Worm (Caenorhabditis elegans): Measurements from ENCODE around the gene got-2.2.
A peak's percentile ranks its signal among the peaks of the same experiment; 100 is the strongest.

Gene got-2.2

DNA sequence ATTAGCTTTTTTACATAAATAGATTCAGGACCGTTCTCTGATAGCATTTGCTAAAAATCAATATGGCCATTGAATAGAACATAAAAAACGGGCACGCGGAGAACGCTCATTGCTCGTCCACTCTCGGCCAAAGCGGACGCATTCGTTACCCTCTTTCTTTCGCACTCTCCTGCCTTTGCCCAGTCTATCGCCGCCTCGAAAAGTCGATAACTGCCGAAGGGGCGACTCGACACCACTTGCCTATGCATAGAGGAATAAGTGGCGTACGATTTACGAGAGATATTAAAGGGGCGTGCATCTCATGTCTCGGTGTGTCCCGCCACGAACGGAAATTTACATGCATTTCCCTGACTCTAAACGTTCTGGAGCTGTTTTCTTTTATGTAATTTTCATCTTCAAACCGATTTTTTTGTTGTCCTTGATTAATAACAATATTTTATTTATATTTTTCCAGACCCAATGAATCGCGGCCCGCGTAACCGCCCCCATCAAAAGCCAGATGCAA is 22.5 kb downstream of the got-2.2 start, which contains the start of gene W05H9.4 (continued):
- no peak for TF ChIP-seq ztf-4 (tag; optimal IDR thresholded peaks at IDR 0.05)
- TF ChIP-seq dmd-4 (tag; optimal IDR thresholded peaks at IDR 0.05) = no peak
- TF ChIP-seq Y55F3AM.14 (GFP tag; optimal IDR thresholded peaks at IDR 0.05) = no peak
- TF ChIP-seq nhr-25 (tag; optimal IDR thresholded peaks at IDR 0.05) = no peak
- TF ChIP-seq C34F6.9 (tag; optimal IDR thresholded peaks at IDR 0.05) = peak; percentile 59
- TF ChIP-seq lsy-2 (tag; optimal IDR thresholded peaks at IDR 0.05) = peak in 1 of 2 experiments; percentile 55
- TF ChIP-seq ZK546.5 (tag; optimal IDR thresholded peaks at IDR 0.05) = no peak
- no peak for TF ChIP-seq egl-27 (tag; optimal IDR thresholded peaks at IDR 0.05)
- TF ChIP-seq ztf-11 (tag; optimal IDR thresholded peaks at IDR 0.05) = no peak

DNA sequence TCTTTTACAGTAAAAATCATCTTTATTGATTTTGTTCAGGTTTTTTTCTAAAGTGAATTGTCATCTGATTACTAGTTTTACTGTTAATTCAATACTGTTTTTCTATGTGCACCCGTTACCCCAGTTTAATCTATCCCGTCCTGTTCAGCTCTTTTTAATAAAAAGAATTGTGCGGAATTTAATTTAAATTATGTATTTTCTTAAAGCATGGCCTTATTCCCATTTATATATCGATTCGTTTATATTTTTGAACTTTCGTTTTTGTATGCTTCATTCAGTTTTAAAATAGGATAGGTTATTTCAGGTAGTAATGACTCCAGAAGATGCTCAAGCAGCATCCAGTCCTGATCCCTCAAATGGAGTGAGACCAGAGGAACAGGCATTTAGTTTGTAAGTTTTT is 26.0 kb downstream of the got-2.2 start, which contains the start of gene W05H9.2:
Gene W05H9.2 (plus strand): TSS at position 301 of the 400 bp plus-strand sequence.
- TF ChIP-seq ztf-1 (GFP tag; conservative IDR thresholded peaks at IDR 0.05) (no peak), egl-27 (tag; optimal IDR thresholded peaks at IDR 0.05) (no peak), nhr-12 (tag; optimal IDR thresholded peaks at IDR 0.05) (no peak), nhr-10 (tag; optimal IDR thresholded peaks at IDR 0.05) (no peak), snpc-4 (tag; optimal IDR thresholded peaks at IDR 0.05) (no peak), zag-1 (tag; optimal IDR thresholded peaks at IDR 0.05) (no peak), peb-1 (tag; optimal IDR thresholded peaks at IDR 0.05) (no peak), nhr-21 (tag; optimal IDR thresholded peaks at IDR 0.05) (no peak), elt-3 (tag; optimal IDR thresholded peaks at IDR 0.05) (no peak), ztf-11 (tag; optimal IDR thresholded peaks at IDR 0.05) (no peak), sma-9 (GFP tag; optimal IDR thresholded peaks at IDR 0.05) (no peak), sma-9 (tag; optimal IDR thresholded peaks at IDR 0.05) (no peak), lsy-2 (tag; optimal IDR thresholded peaks at IDR 0.05) (no peak), sma-3 (GFP tag; optimal IDR thresholded peaks at IDR 0.05) (no peak), mdl-1 (tag; optimal IDR thresholded peaks at IDR 0.05) (no peak), C34F6.9 (tag; optimal IDR thresholded peaks at IDR 0.05) (no peak)

DNA sequence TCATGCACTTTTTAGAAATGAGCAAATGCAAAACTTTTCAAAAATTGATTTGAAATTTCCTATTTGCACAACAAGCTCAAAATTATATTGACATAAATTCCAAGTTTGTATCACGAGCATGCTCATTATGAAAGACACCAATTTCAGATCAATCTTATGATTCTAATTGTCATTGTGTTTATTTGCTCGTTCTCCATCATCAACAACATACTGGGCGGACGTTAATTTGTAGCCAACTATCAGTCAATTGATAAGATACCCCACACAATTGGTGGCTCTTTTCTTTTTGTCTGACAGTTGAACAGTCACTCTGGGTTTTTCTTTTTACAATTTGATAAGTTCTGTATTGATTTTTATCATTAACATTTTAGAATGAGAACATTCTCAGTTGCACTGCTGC is 30.9 kb downstream of the got-2.2 start, which contains the start of gene lro-1:
Gene lro-1 (plus strand): TSS at position 372 of the 400 bp plus-strand sequence.
- TF ChIP-seq alr-1 (tag; optimal IDR thresholded peaks at IDR 0.05) (no peak), snpc-4 (tag; optimal IDR thresholded peaks at IDR 0.05) (no peak), ztf-4 (tag; optimal IDR thresholded peaks at IDR 0.05) (no peak), skn-1 (tag; optimal IDR thresholded peaks at IDR 0.05) (peak; percentile 83), ztf-11 (tag; optimal IDR thresholded peaks at IDR 0.05) (no peak), lin-39 (tag; optimal IDR thresholded peaks at IDR 0.05) (no peak), mdl-1 (tag; optimal IDR thresholded peaks at IDR 0.05) (no peak), fos-1 (tag; optimal IDR thresholded peaks at IDR 0.05) (peak; percentile 76), nhr-23 (tag; optimal IDR thresholded peaks at IDR 0.05) (no peak), gmeb-1 (tag; optimal IDR thresholded peaks at IDR 0.05) (peak; percentile 11), sma-3 (GFP tag; optimal IDR thresholded peaks at IDR 0.05) (peak; percentile 11), crh-2 (tag; optimal IDR thresholded peaks at IDR 0.05) (peak; percentile 57), sma-9 (GFP tag; optimal IDR thresholded peaks at IDR 0.05) (peak; percentile 55), sma-9 (tag; optimal IDR thresholded peaks at IDR 0.05) (no peak), nhr-6 (tag; optimal IDR thresholded peaks at IDR 0.05) (no peak), nhr-129 (tag; optimal IDR thresholded peaks at IDR 0.05) (peak; percentile 2), mbf-1 (tag; optimal IDR thresholded peaks at IDR 0.05) (no peak)

DNA sequence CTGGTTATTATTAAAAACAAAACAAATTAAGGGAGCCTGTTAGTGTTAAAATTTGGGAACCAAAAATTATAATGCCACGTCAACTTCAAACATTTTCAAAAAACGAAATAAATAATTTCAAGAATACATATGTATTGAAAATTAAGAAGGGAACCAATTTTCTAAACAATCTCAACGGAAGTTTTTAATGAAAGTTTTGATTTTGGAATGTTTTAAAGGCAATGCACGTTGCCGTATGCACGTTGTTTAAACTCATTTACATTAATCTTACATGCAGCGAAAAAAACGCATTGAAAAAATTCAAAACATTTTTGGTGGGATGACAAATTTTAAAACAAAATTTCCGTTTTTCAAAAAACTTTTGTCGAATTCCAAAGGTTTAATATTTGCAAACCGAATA is 33.0 kb downstream of the got-2.2 start:
- TF ChIP-seq sma-9 (GFP tag; optimal IDR thresholded peaks at IDR 0.05) (no peak), sma-9 (tag; optimal IDR thresholded peaks at IDR 0.05) (no peak), sem-4 (tag; optimal IDR thresholded peaks at IDR 0.05) (no peak), ama-1 (optimal IDR thresholded peaks at IDR 0.05) (no peak), elt-3 (tag; optimal IDR thresholded peaks at IDR 0.05) (no peak), gmeb-1 (tag; optimal IDR thresholded peaks at IDR 0.05) (no peak), nhr-11 (tag; optimal IDR thresholded peaks at IDR 0.05) (no peak), lin-39 (tag; optimal IDR thresholded peaks at IDR 0.05) (no peak), nhr-237 (tag; optimal IDR thresholded peaks at IDR 0.05) (no peak), egl-27 (tag; optimal IDR thresholded peaks at IDR 0.05) (no peak), C34F6.9 (tag; optimal IDR thresholded peaks at IDR 0.05) (no peak), ztf-11 (tag; optimal IDR thresholded peaks at IDR 0.05) (no peak), fos-1 (tag; optimal IDR thresholded peaks at IDR 0.05) (no peak), nhr-77 (tag; optimal IDR thresholded peaks at IDR 0.05) (no peak), ceh-82 (tag; optimal IDR thresholded peaks at IDR 0.05) (no peak), alr-1 (tag; optimal IDR thresholded peaks at IDR 0.05) (no peak), mbf-1 (tag; optimal IDR thresholded peaks at IDR 0.05) (no peak), elt-1 (tag; optimal IDR thresholded peaks at IDR 0.05) (no peak), skn-1 (tag; optimal IDR thresholded peaks at IDR 0.05) (no peak), R02D3.7 (tag; optimal IDR thresholded peaks at IDR 0.05) (no peak)

Measured in whole organism, L2 larva.